Fruit fly (Drosophila melanogaster) whole organism: ENCODE measurements around the gene cnir.

ENCODE experiments used
- CG8478 ChIP-seq: fragments of >200 bp; optimal IDR thresholded peaks from 2 replicates; lab custom pipeline; 2018; ENCODE audit warnings: inconsistent platforms
- Dll ChIP-seq: fragments of >200 bp; optimal IDR thresholded peaks from 2 replicates; lab custom pipeline; 2017
- EcR ChIP-seq, 2 experiments: fragments of >200 bp; optimal IDR thresholded peaks; 2 replicates each; lab custom pipeline; 2017; ENCODE audit warnings: missing biosample characterization in 2 of 2, missing genetic modification characterization in 2 of 2, missing genetic modification reagents in 2 of 2
- psq ChIP-seq: fragments of >200 bp; optimal IDR thresholded peaks from 2 replicates; lab custom pipeline; 2017

dm6 chr2L:3044660-3045504 is 5.3 kb upstream of the cnir start:
- TF ChIP-seq psq (lab: Kevin White, UChicago) (no peak), Dll (lab: Kevin White, UChicago) (no peak), EcR (GFP tag; optimal IDR thresholded peaks at IDR 0.05; lab: Kevin White, UChicago) (no peak), CG8478 (lab: Kevin White, UChicago) (no peak)
